Worm (Caenorhabditis elegans) whole organism, young adult: ENCODE results near the gene B0365.9.
A peak's percentile ranks its signal among the peaks of the same experiment; 100 is the strongest.
"Not testable (repeated sequence)": the region's sequence is repeated elsewhere in the genome, so short reads cannot be mapped to it uniquely, and the experiment has no call there.

Experiments used
- B0019.2 ChIP-seq: fragments of 200-800 bp; sonication (Bioruptor generic); conservative IDR thresholded peaks from 2 replicates; pipeline ENCODE4 v1.3.6; 2022; ENCODE audit warnings: missing genetic modification reagents, missing genetic modification characterization, missing compliant biosample characterization
- C17E4.6 ChIP-seq: fragments of 200-800 bp; sonication (Bioruptor generic); IDR thresholded peaks from 2 replicates; pipeline ENCODE4 v1.3.6; 2022; ENCODE audit warnings: missing genetic modification reagents, missing genetic modification characterization, missing compliant biosample characterization
- D2030.7 ChIP-seq: fragments of 200-800 bp; sonication (Bioruptor generic); IDR thresholded peaks from 2 replicates; pipeline ENCODE4 v1.3.6; 2022; ENCODE audit warnings: missing genetic modification reagents, missing genetic modification characterization, missing compliant biosample characterization
- F22D6.2 ChIP-seq: sonication (generic microtip); optimal IDR thresholded peaks from 2 replicates; lab custom pipeline; 2016; ENCODE audit warnings: mild to moderate bottlenecking, missing genetic modification characterization, missing compliant biosample characterization
- F33H1.4 ChIP-seq: fragments of 200-800 bp; sonication (Bioruptor generic); IDR thresholded peaks from 2 replicates; pipeline ENCODE4 v1.3.6; 2022; ENCODE audit warnings: missing genetic modification reagents, missing genetic modification characterization, missing compliant biosample characterization
- F39B2.1 ChIP-seq: fragments of 200-800 bp; sonication (Bioruptor generic); IDR thresholded peaks from 2 replicates; pipeline ENCODE4 v1.3.6; 2022; ENCODE audit warnings: missing genetic modification reagents, missing genetic modification characterization, missing compliant biosample characterization
- F49E8.2 ChIP-seq: sonication (generic microtip); optimal IDR thresholded peaks from 3 replicates; lab custom pipeline; 2017; ENCODE audit warnings: missing genetic modification characterization, mild to moderate bottlenecking, missing compliant biosample characterization, antibody characterized with exemption, moderate library complexity; ENCODE audit not compliant: insufficient read depth
- T26A5.8 ChIP-seq: sonication (generic microtip); optimal IDR thresholded peaks from 2 replicates; lab custom pipeline; 2016; ENCODE audit warnings: missing genetic modification characterization, missing compliant biosample characterization
- Y53G8AR.9 ChIP-seq: fragments of 200-800 bp; sonication (Bioruptor generic); conservative IDR thresholded peaks from 2 replicates; pipeline ENCODE4 v1.3.6; 2022; ENCODE audit warnings: missing genetic modification reagents, missing genetic modification characterization, missing compliant biosample characterization
- Y56A3A.18 ChIP-seq: fragments of 200-800 bp; sonication (Bioruptor generic); IDR thresholded peaks from 2 replicates; pipeline ENCODE4 v1.3.6; 2022; ENCODE audit warnings: missing genetic modification reagents, missing genetic modification characterization, missing compliant biosample characterization
- Y79H2A.3 ChIP-seq: fragments of 200-800 bp; sonication (Bioruptor generic); conservative IDR thresholded peaks from 2 replicates; pipeline ENCODE4 v1.3.6; 2022; ENCODE audit warnings: missing genetic modification reagents, missing genetic modification characterization, missing compliant biosample characterization
- attf-3 ChIP-seq: fragments of 200-800 bp; sonication (Bioruptor generic); conservative IDR thresholded peaks from 2 replicates; pipeline ENCODE4 v1.3.6; 2022; ENCODE audit warnings: missing genetic modification reagents, missing genetic modification characterization, missing compliant biosample characterization
- ccch-3 ChIP-seq: fragments of 200-800 bp; sonication (Bioruptor generic); optimal IDR thresholded peaks from 2 replicates; lab custom pipeline; 2018; ENCODE audit warnings: mild to moderate bottlenecking, missing genetic modification characterization, missing compliant biosample characterization
- ceh-91 ChIP-seq: fragments of 200-800 bp; sonication (Bioruptor generic); IDR thresholded peaks from 2 replicates; pipeline ENCODE4 v1.3.6; 2022; ENCODE audit warnings: missing genetic modification reagents, missing genetic modification characterization, missing compliant biosample characterization
- chd-7 ChIP-seq: sonication (generic microtip); optimal IDR thresholded peaks from 2 replicates; lab custom pipeline; 2016; ENCODE audit warnings: mild to moderate bottlenecking, missing genetic modification characterization, moderate library complexity, missing compliant biosample characterization
- dpl-1 ChIP-seq: fragments of 150-350 bp; optimal IDR thresholded peaks from 2 replicates; lab custom pipeline; 2014; ENCODE audit warnings: missing biosample characterization, missing genetic modification reagents, missing genetic modification characterization
- efl-1 ChIP-seq: fragments of 150-350 bp; optimal IDR thresholded peaks from 2 replicates; lab custom pipeline; 2014; ENCODE audit warnings: missing biosample characterization, missing genetic modification reagents, missing genetic modification characterization
- him-1 ChIP-seq: sonication (generic microtip); optimal IDR thresholded peaks from 2 replicates; lab custom pipeline; 2016; ENCODE audit warnings: missing genotype, missing genetic modification reagents, missing genetic modification characterization, missing compliant biosample characterization
- hlh-26 ChIP-seq: fragments of 200-800 bp; sonication (Bioruptor generic); conservative IDR thresholded peaks from 2 replicates; pipeline ENCODE4 v1.3.6; 2022; ENCODE audit warnings: missing genetic modification reagents, missing genetic modification characterization, missing compliant biosample characterization
- hmg-1.2 ChIP-seq: fragments of 200-800 bp; sonication (Bioruptor generic); IDR thresholded peaks from 2 replicates; pipeline ENCODE4 v1.3.6; 2022; ENCODE audit warnings: missing genetic modification reagents, missing genetic modification characterization, missing compliant biosample characterization
- hrde-1 ChIP-seq: sonication (generic microtip); optimal IDR thresholded peaks from 2 replicates; lab custom pipeline; 2016; ENCODE audit warnings: missing genetic modification characterization, mild to moderate bottlenecking, missing compliant biosample characterization, moderate library complexity, missing genotype, missing genetic modification reagents, borderline replicate concordance
- hsf-1 ChIP-seq: fragments of 200-800 bp; sonication (Bioruptor generic); IDR thresholded peaks from 2 replicates; pipeline ENCODE4 v1.3.6; 2022; ENCODE audit warnings: missing genetic modification reagents, missing genetic modification characterization, missing compliant biosample characterization
- let-607 ChIP-seq, 2 experiments: fragments of 200-800 bp in 1 of 2; sonication (Bioruptor generic) in 1 of 2; sonication (generic microtip) in 1 of 2; optimal IDR thresholded peaks; 2 replicates each; lab custom pipeline; 2016 to 2018; ENCODE audit warnings: mild to moderate bottlenecking in 2 of 2, missing compliant biosample characterization in 2 of 2, missing genetic modification characterization in 2 of 2, moderate library complexity in 2 of 2, missing genotype in 1 of 2
- lin-26 ChIP-seq: fragments of 200-800 bp; sonication (Bioruptor generic); IDR thresholded peaks from 2 replicates; pipeline ENCODE4 v1.3.6; 2022; ENCODE audit warnings: missing genetic modification reagents, missing genetic modification characterization, missing compliant biosample characterization
- lsl-1 ChIP-seq: fragments of 200-800 bp; sonication (Bioruptor generic); optimal IDR thresholded peaks from 2 replicates; lab custom pipeline; 2018; ENCODE audit warnings: mild to moderate bottlenecking, missing genetic modification characterization, moderate library complexity, missing compliant biosample characterization
- lsy-27 ChIP-seq: sonication (generic microtip); optimal IDR thresholded peaks from 2 replicates; lab custom pipeline; 2017; ENCODE audit warnings: missing genetic modification characterization, mild to moderate bottlenecking, missing compliant biosample characterization, antibody characterized with exemption, missing genotype, borderline replicate concordance; ENCODE audit not compliant: insufficient read depth
- madf-6 ChIP-seq: fragments of 200-800 bp; sonication (Bioruptor generic); IDR thresholded peaks from 2 replicates; pipeline ENCODE4 v1.3.6; 2022; ENCODE audit warnings: missing genetic modification reagents, missing genetic modification characterization, missing compliant biosample characterization
- madf-8 ChIP-seq: fragments of 200-800 bp; sonication (Bioruptor generic); conservative IDR thresholded peaks from 2 replicates; pipeline ENCODE4 v1.3.6; 2022; ENCODE audit warnings: missing genetic modification reagents, missing genetic modification characterization, missing compliant biosample characterization
- mxl-1 ChIP-seq: sonication (generic microtip); optimal IDR thresholded peaks from 2 replicates; lab custom pipeline; 2016; ENCODE audit warnings: missing genetic modification characterization, missing compliant biosample characterization
- nfyb-1 ChIP-seq: fragments of 200-800 bp; sonication (Bioruptor generic); IDR thresholded peaks from 2 replicates; pipeline ENCODE4 v1.3.6; 2022; ENCODE audit warnings: missing genetic modification reagents, missing genetic modification characterization, missing compliant biosample characterization
- nhr-179 ChIP-seq: sonication (generic microtip); optimal IDR thresholded peaks from 2 replicates; lab custom pipeline; 2016; ENCODE audit warnings: mild to moderate bottlenecking, missing genetic modification characterization, missing compliant biosample characterization
- nhr-80 ChIP-seq: sonication (generic microtip); optimal IDR thresholded peaks from 2 replicates; lab custom pipeline; 2016; ENCODE audit warnings: missing genetic modification characterization, missing compliant biosample characterization
- pbrm-1 ChIP-seq: fragments of 200-800 bp; sonication (Bioruptor generic); IDR thresholded peaks from 2 replicates; pipeline ENCODE4 v1.3.6; 2022; ENCODE audit warnings: missing genetic modification reagents, missing genetic modification characterization, missing compliant biosample characterization
- rpc-1 ChIP-seq, 2 experiments: fragments of 150-350 bp in 1 of 2; sonication (generic microtip) in 1 of 2; optimal IDR thresholded peaks; 2 replicates each; lab custom pipeline; 2014 to 2018; ENCODE audit warnings: missing biosample characterization in 1 of 2, missing genetic modification characterization in 1 of 2, missing genetic modification reagents in 1 of 2, missing genotype in 1 of 2
- sea-2 ChIP-seq: fragments of 200-800 bp; sonication (Bioruptor generic); IDR thresholded peaks from 2 replicates; pipeline ENCODE4 v1.3.6; 2022; ENCODE audit warnings: missing genetic modification characterization, missing compliant biosample characterization
- snpc-3.4 ChIP-seq: sonication (generic microtip); optimal IDR thresholded peaks from 2 replicates; lab custom pipeline; 2017; ENCODE audit warnings: missing genetic modification characterization, mild to moderate bottlenecking, missing compliant biosample characterization, antibody characterized with exemption, moderate library complexity, missing genotype, missing genetic modification reagents
- snpc-4 ChIP-seq, 5 experiments: fragments of 150-350 bp in 1 of 5; sonication (generic microtip) in 4 of 5; optimal IDR thresholded peaks; 2 replicates each; lab custom pipeline; 2014 to 2018; ENCODE audit warnings: missing genetic modification characterization in 5 of 5, missing biosample characterization in 3 of 5, antibody characterized with exemption in 2 of 5, mild to moderate bottlenecking in 2 of 5, missing compliant biosample characterization in 2 of 5, missing genotype in 2 of 5, moderate library complexity in 2 of 5, missing genetic modification reagents in 1 of 5
- unc-130 ChIP-seq: sonication (generic microtip); optimal IDR thresholded peaks from 2 replicates; lab custom pipeline; 2016; ENCODE audit warnings: missing genetic modification reagents, missing genetic modification characterization, missing compliant biosample characterization
- xnd-1 ChIP-seq: sonication (generic microtip); optimal IDR thresholded peaks from 2 replicates; lab custom pipeline; 2016; ENCODE audit warnings: missing genotype, missing genetic modification reagents, missing genetic modification characterization, missing compliant biosample characterization
- ztf-18 ChIP-seq: sonication (generic microtip); optimal IDR thresholded peaks from 2 replicates; lab custom pipeline; 2016; ENCODE audit warnings: missing genotype, mild to moderate bottlenecking, missing genetic modification characterization, missing compliant biosample characterization
- ztf-28 ChIP-seq: fragments of 200-800 bp; sonication (Bioruptor generic); IDR thresholded peaks from 2 replicates; pipeline ENCODE4 v1.3.6; 2022; ENCODE audit warnings: missing genetic modification reagents, missing genetic modification characterization, missing compliant biosample characterization
- ztf-6 ChIP-seq: fragments of 200-800 bp; sonication (Bioruptor generic); IDR thresholded peaks from 2 replicates; pipeline ENCODE4 v1.3.6; 2022; ENCODE audit warnings: missing genetic modification reagents, missing genetic modification characterization, missing compliant biosample characterization

B0365.9 gene

ce11 chrV:13137955-13138354 is 4.6 kb upstream of the B0365.9 start, which contains the start of gene clec-41:
clec-41 (minus strand) TSS chrV:13138101.
- TF ChIP-seq nhr-80 (tag; lab: Kevin White, UChicago) (peak; percentile 81), ztf-18 (tag; lab: Kevin White, UChicago) (no peak)

- TF ChIP-seq hmg-1.2 (GFP tag; lab: Robert Waterston, UW); ztf-6 (GFP tag; lab: Robert Waterston, UW); mxl-1 (tag; lab: Kevin White, UChicago): not testable (repeated sequence)
Observed at ce11 chrV:13134786-13135185, 1.4 kb upstream of the B0365.9 start, which contains the start of gene clec-225. clec-225 (minus strand) TSS chrV:13134886.

ce11 chrV:13131487-13131886 is 1.9 kb downstream of the B0365.9 start:
- peak; percentile 80 for TF ChIP-seq F49E8.2
- no peak for TF ChIP-seq C17E4.6 (GFP tag; lab: Robert Waterston, UW)
- TF ChIP-seq lsy-27 (tag; lab: Kevin White, UChicago) = no peak
- peak; percentile 84 for TF ChIP-seq madf-8
- peak; percentile 9 for TF ChIP-seq snpc-4 (GFP tag; optimal IDR thresholded peaks at IDR 0.05; lab: Kevin White, UChicago)
- no peak for TF ChIP-seq snpc-4 (tag; optimal IDR thresholded peaks at IDR 0.05; lab: Kevin White, UChicago)
- TF ChIP-seq Y53G8AR.9 (GFP tag; lab: Robert Waterston, UW) = peak; percentile 39; the same call in 1 of the 2 replicates
- peak; percentile 50 for TF ChIP-seq dpl-1 (GFP tag; lab: Kevin White, UChicago)
- peak; percentile 88 for TF ChIP-seq D2030.7 (GFP tag; lab: Robert Waterston, UW)
- TF ChIP-seq unc-130 (GFP tag; lab: Kevin White, UChicago) = peak; percentile 61
- TF ChIP-seq F33H1.4 = peak; percentile 95
- peak; percentile 97 for TF ChIP-seq lsl-1 (GFP tag; lab: Kevin White, UChicago)
- peak; percentile 67 for TF ChIP-seq snpc-3.4 (tag; lab: Kevin White, UChicago)
- TF ChIP-seq ceh-91 = peak; percentile 76
- TF ChIP-seq efl-1 (GFP tag; lab: Kevin White, UChicago) = peak; percentile 93
- peak; percentile 67 for TF ChIP-seq him-1 (tag; lab: Kevin White, UChicago)
- peak; percentile 85 for TF ChIP-seq xnd-1 (tag; lab: Kevin White, UChicago)
- TF ChIP-seq nfyb-1 (GFP tag; lab: Robert Waterston, UW) = no peak
- peak; percentile 32; the same call in 1 of the 2 replicates for TF ChIP-seq pbrm-1 (GFP tag; lab: Robert Waterston, UW)
- no peak for TF ChIP-seq sea-2 (GFP tag; lab: Robert Waterston, UW)
- TF ChIP-seq ztf-28 (GFP tag; lab: Robert Waterston, UW) = no peak
- TF ChIP-seq T26A5.8 (tag; lab: Kevin White, UChicago) = no peak
- peak; percentile 93 for TF ChIP-seq madf-6 (GFP tag; lab: Robert Waterston, UW)
- peak; percentile 63 for TF ChIP-seq attf-3 (GFP tag; lab: Robert Waterston, UW)
- TF ChIP-seq B0019.2 (GFP tag; lab: Robert Waterston, UW) = 0 out of 2 replicates have a peak, but pooled peaks have one; percentile 11
- TF ChIP-seq, all 124 proteins: peak for 18

ce11 chrV:13130439-13130840 is 2.9 kb downstream of the B0365.9 start:
- 0 out of 2 replicates have a peak, but pooled peaks have one; percentile 38 for TF ChIP-seq Y56A3A.18 (GFP tag; lab: Robert Waterston, UW)
- no peak for TF ChIP-seq lsl-1 (GFP tag; lab: Kevin White, UChicago)
- TF ChIP-seq nhr-179 (tag; lab: Kevin White, UChicago) = no peak
- no peak for TF ChIP-seq rpc-1 (optimal IDR thresholded peaks at IDR 0.05; lab: Kevin White, UChicago)
- TF ChIP-seq rpc-1 (tag; optimal IDR thresholded peaks at IDR 0.05; lab: Kevin White, UChicago) = no peak
- peak; percentile 39 for TF ChIP-seq snpc-4 (GFP tag; optimal IDR thresholded peaks at IDR 0.05; lab: Kevin White, UChicago)
- TF ChIP-seq snpc-4 (tag; optimal IDR thresholded peaks at IDR 0.05; lab: Kevin White, UChicago) = peak in 3 of 4 experiments; percentile 31 to 36 (median 33)
- no peak for TF ChIP-seq lin-26
- TF ChIP-seq chd-7 = no peak
- TF ChIP-seq hlh-26 (GFP tag; lab: Robert Waterston, UW) = no peak
- no peak for TF ChIP-seq ccch-3 (GFP tag; lab: Kevin White, UChicago)
- no peak for TF ChIP-seq F39B2.1 (GFP tag; lab: Robert Waterston, UW)
- peak; percentile 69 to 86 for TF ChIP-seq let-607 (tag; optimal IDR thresholded peaks at IDR 0.05; lab: Kevin White, UChicago)
- peak; percentile 19 for TF ChIP-seq F22D6.2 (tag; lab: Kevin White, UChicago)
- TF ChIP-seq efl-1 (GFP tag; lab: Kevin White, UChicago) = no peak
- TF ChIP-seq hsf-1 (GFP tag; lab: Robert Waterston, UW) = no peak
- no peak for TF ChIP-seq Y79H2A.3 (GFP tag; lab: Robert Waterston, UW)
- TF ChIP-seq hrde-1 = no peak
